Worm (Caenorhabditis elegans): ENCODE measurements around the gene exos-8.

The exos-8 gene

DNA sequence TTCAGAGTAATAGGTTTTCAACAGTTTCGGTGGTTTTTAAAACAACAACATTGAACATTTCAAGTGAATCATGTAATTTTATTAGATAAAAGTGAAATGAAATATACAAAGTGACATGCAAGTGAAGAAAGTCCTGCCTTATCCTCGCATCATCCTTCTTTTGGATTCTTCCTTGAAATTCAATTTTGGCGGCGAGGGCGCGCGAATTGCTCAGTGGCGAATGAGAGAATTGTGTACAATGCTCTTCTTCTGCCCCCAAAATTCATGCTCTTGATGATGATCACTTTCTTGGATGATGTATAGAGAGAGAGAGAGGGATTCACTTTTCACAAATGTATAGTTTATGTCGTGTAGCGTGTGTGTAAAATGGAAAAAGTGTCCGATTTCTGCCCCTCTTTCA is 31.8 kb upstream of the exos-8 start:
- TF ChIP-seq Y53F4B.3 (GFP tag; IDR thresholded peaks at IDR 0.05) (no peak), lin-26 (GFP tag; IDR thresholded peaks at IDR 0.05) (no peak), rpc-1 (optimal IDR thresholded peaks at IDR 0.05) (no peak), rpc-1 (tag; optimal IDR thresholded peaks at IDR 0.05) (no peak), lsy-27 (tag; optimal IDR thresholded peaks at IDR 0.05; ENCODE audit: borderline replicate concordance, insufficient read depth) (no peak), ztf-28 (GFP tag; IDR thresholded peaks at IDR 0.05) (no peak), F37B4.10 (GFP tag; IDR thresholded peaks at IDR 0.05) (no peak), B0035.1 (tag; optimal IDR thresholded peaks at IDR 0.05) (no peak), tbx-9 (tag; optimal IDR thresholded peaks at IDR 0.05; ENCODE audit: borderline replicate concordance) (no peak), hrde-1 (tag; optimal IDR thresholded peaks at IDR 0.05; ENCODE audit: borderline replicate concordance) (no peak), sea-2 (GFP tag; IDR thresholded peaks at IDR 0.05) (no peak), F52B5.7 (tag; optimal IDR thresholded peaks at IDR 0.05) (no peak), hmg-20 (GFP tag; IDR thresholded peaks at IDR 0.05) (no peak), nfya-2 (GFP tag; IDR thresholded peaks at IDR 0.05) (no peak), C17E4.6 (GFP tag; IDR thresholded peaks at IDR 0.05) (no peak), lin-35 (GFP tag; optimal IDR thresholded peaks at IDR 0.05) (no peak), Y79H2A.3 (GFP tag; conservative IDR thresholded peaks at IDR 0.05) (no peak), tbp1 (GFP tag; optimal IDR thresholded peaks at IDR 0.05) (no peak), efl-1 (GFP tag; optimal IDR thresholded peaks at IDR 0.05) (no peak), ztf-6 (GFP tag; IDR thresholded peaks at IDR 0.05) (no peak)

DNA sequence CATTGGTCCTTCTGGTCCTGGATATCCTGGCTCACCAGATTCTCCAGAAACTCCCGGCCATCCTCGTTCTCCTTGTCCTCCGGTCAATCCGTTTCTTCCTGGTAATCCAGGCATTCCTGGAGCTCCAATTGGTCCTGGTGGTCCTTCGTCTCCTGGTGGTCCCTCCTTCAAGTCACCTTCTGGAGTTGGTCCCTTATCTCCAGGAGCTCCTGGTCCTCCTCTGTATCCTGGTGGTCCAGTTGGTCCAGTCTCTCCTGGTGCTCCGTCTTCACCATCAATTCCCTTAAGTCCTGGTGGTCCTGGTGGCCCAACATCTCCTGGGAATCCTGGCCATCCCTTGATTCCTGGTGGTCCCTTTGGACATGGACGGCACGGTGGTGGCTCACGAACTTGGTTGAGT is 30.9 kb upstream of the exos-8 start:
- no peak for TF ChIP-seq unc-62 (GFP tag; optimal IDR thresholded peaks at IDR 0.05)
- 0 out of 2 replicates have a peak, but pooled peaks have one; percentile 23 for TF ChIP-seq dox-1 (GFP tag; IDR thresholded peaks at IDR 0.05)
- TF ChIP-seq zfh-2 (GFP tag; conservative IDR thresholded peaks at IDR 0.05) = peak; percentile 74

DNA sequence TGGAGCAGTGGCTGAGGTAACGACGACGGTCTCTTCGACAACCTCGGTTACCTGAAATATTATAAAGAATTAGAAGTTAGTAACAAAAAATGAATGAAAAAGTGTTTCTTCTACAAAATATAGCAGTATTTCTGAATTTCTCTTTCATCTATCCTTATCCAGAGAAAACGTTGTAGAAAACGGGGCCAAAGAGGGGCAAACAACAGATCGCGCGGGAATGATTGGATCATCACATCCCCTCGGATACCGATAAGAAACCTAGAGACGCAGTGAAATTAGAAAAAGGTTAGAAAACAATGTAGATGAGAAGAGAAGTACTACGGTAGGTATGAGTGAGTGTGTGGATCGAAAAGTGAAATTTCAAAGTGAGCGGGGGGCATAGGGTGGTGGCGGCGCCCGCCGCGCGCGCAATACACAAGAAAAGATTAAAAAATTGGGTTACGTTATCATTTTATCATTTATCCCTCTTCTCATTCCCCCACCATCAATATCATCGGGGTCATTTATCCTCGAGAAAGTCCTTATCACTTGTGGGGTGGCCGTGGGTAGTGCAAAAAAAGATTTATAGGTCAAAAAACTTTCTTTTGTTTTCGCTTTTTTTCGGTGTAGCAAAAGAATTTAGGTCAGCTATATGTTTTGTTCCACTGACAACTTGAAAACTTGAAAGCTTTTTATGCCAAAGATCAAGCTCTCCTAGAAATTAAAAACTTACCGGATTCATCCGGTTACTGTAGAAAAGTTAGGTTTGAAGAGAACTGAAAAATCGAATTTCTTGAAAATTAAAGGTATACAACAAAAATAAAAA is 29.1 kb upstream of the exos-8 start, which contains the start of the genes dpy-10 and T14B4.19:
Gene dpy-10, minus strand, starts transcription at position 51 of the 805 bp plus-strand sequence.
Gene T14B4.19, minus strand, starts transcription at position 755 of the 805 bp plus-strand sequence.
- no peak for TF ChIP-seq tbp1 (GFP tag; optimal IDR thresholded peaks at IDR 0.05)

DNA sequence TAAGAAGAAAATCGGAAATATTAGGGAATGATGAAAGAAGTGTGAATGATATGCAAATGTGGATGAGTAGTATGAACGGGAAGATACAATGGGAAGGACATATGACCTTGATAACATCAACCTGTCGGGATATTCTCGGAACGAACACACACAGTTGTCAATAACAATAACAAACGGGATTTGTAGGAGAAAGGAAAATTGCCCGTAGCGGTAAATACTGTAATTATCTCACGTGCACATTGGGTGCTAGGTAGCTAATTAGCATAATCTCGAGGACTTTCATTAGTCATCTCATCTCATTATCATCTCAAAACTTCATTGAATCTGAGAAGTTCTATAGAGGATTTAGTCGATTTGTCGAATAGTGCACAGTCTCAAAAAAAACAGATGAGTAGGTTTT is 28.5 kb upstream of the exos-8 start:
- TF ChIP-seq ZK185.1 (tag; optimal IDR thresholded peaks at IDR 0.05; ENCODE audit: poor library complexity, severe bottlenecking) (no peak), B0261.1 (tag; optimal IDR thresholded peaks at IDR 0.05) (no peak)

DNA sequence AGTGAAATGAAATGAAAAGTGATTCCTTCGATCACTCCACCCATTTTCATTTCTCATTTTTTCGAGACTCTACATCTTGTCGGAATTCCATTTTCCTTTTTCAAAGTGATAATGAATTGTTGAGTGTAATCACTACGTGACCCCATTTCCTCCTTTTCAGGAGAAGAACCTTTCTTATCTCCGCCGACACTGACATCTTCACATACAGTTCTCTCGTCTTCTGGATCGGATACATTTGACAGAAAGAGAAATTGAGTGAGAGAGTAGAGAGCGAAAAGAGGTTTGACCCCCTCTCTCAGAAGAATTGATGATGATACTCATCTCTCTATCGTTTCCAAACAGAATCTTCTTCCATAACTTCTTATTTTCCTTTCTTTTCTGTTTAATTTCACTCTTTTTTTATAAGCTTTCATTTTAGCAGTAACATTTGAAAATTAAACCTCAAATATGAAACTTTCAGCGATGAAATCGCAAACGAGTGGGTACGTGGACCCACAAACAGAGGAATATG is 27.6 kb upstream of the exos-8 start, which contains the start of gene dpy-2:
Gene dpy-2, plus strand, starts transcription at position 461 of the 511 bp plus-strand sequence.
- TF ChIP-seq lsl-1 (GFP tag; optimal IDR thresholded peaks at IDR 0.05) = no peak
- TF ChIP-seq madf-6 (GFP tag; IDR thresholded peaks at IDR 0.05) = no peak
- no peak for TF ChIP-seq egrh-3 (GFP tag; IDR thresholded peaks at IDR 0.05)
- TF ChIP-seq lsy-27 (tag; optimal IDR thresholded peaks at IDR 0.05; ENCODE audit: borderline replicate concordance, insufficient read depth) = no peak
- no peak for TF ChIP-seq B0019.2 (GFP tag; conservative IDR thresholded peaks at IDR 0.05)
- TF ChIP-seq unc-130 (GFP tag; optimal IDR thresholded peaks at IDR 0.05) = no peak
- TF ChIP-seq bed-2 (GFP tag; IDR thresholded peaks at IDR 0.05) = no peak
- no peak for TF ChIP-seq Y79H2A.3 (GFP tag; conservative IDR thresholded peaks at IDR 0.05)
- TF ChIP-seq gei-17 (GFP tag; optimal IDR thresholded peaks at IDR 0.05) = no peak
- TF ChIP-seq rcor-1 (GFP tag; IDR thresholded peaks at IDR 0.05) = no peak
